Worm (Caenorhabditis elegans): Measurements from ENCODE around the gene raga-1.

The raga-1 gene

ce11 chrII:11345570-11346029, 44.4 kb downstream of the raga-1 start, which contains the start of gene nduf-11 (continued):
- no peak for TF ChIP-seq ztf-6 (GFP tag; IDR thresholded peaks at IDR 0.05)
- TF ChIP-seq K11D2.4 (GFP tag; IDR thresholded peaks at IDR 0.05): 0 out of 2 replicates have a peak, but pooled peaks have one; percentile 44
- peak; percentile 51; the same call in 1 of the 2 replicates for TF ChIP-seq madf-8 (GFP tag; conservative IDR thresholded peaks at IDR 0.05)
- no peak for TF ChIP-seq pha-4 (tag; optimal IDR thresholded peaks at IDR 0.05)
- no peak for TF ChIP-seq nfya-1 (tag; optimal IDR thresholded peaks at IDR 0.05; ENCODE audit: borderline replicate concordance, insufficient read depth)
- no peak for TF ChIP-seq F37B4.10 (GFP tag; IDR thresholded peaks at IDR 0.05)
- TF ChIP-seq D2030.7 (GFP tag; IDR thresholded peaks at IDR 0.05): 0 out of 2 replicates have a peak, but pooled peaks have one; percentile 23
- TF ChIP-seq lin-26 (GFP tag; IDR thresholded peaks at IDR 0.05): 0 out of 2 replicates have a peak, but pooled peaks have one; percentile 10
- TF ChIP-seq atf-7 (tag; optimal IDR thresholded peaks at IDR 0.05): no peak
- TF ChIP-seq attf-3 (GFP tag; conservative IDR thresholded peaks at IDR 0.05): 0 out of 2 replicates have a peak, but pooled peaks have one; percentile 43
- no peak for TF ChIP-seq ztf-22 (GFP tag; optimal IDR thresholded peaks at IDR 0.05)
- no peak for TF ChIP-seq ets-4 (GFP tag; optimal IDR thresholded peaks at IDR 0.05)
- TF ChIP-seq die-1 (tag; optimal IDR thresholded peaks at IDR 0.05): no peak
- TF ChIP-seq bed-1 (GFP tag; IDR thresholded peaks at IDR 0.05): no peak
- peak; percentile 24 for TF ChIP-seq B0035.1 (tag; optimal IDR thresholded peaks at IDR 0.05)
- TF ChIP-seq lag-1 (GFP tag; IDR thresholded peaks at IDR 0.05): no peak
- TF ChIP-seq C06A6.2 (GFP tag; conservative IDR thresholded peaks at IDR 0.05): peak; percentile 60; the same call in 1 of the 2 replicates
- TF ChIP-seq B0336.3 (GFP tag; IDR thresholded peaks at IDR 0.05): peak; percentile 85
- TF ChIP-seq madf-10 (tag; optimal IDR thresholded peaks at IDR 0.05): peak; percentile 30
- TF ChIP-seq Y53F4B.3 (GFP tag; IDR thresholded peaks at IDR 0.05): no peak
- peak; percentile 63 for TF ChIP-seq tbp1 (GFP tag; optimal IDR thresholded peaks at IDR 0.05)
- TF ChIP-seq dpl-1 (GFP tag; optimal IDR thresholded peaks at IDR 0.05): peak; percentile 85
- TF ChIP-seq repo-1 (tag; optimal IDR thresholded peaks at IDR 0.05): peak; percentile 60
- TF ChIP-seq lir-1 (GFP tag; conservative IDR thresholded peaks at IDR 0.05): 0 out of 2 replicates have a peak, but pooled peaks have one; percentile 46
- TF ChIP-seq B0019.2 (GFP tag; conservative IDR thresholded peaks at IDR 0.05): no peak
- TF ChIP-seq madf-6 (GFP tag; IDR thresholded peaks at IDR 0.05): peak; percentile 80
- TF ChIP-seq Y53G8AR.9 (GFP tag; conservative IDR thresholded peaks at IDR 0.05): peak; percentile 77
- peak; percentile 32 for TF ChIP-seq nhr-80 (tag; optimal IDR thresholded peaks at IDR 0.05)
- no peak for TF ChIP-seq tbx-9 (tag; optimal IDR thresholded peaks at IDR 0.05; ENCODE audit: borderline replicate concordance)
- TF ChIP-seq lin-35 (GFP tag; optimal IDR thresholded peaks at IDR 0.05): peak in 2 of 3 experiments; percentile 82 to 91
- no peak for TF ChIP-seq F10E7.11 (tag; optimal IDR thresholded peaks at IDR 0.05)
- TF ChIP-seq ceh-27 (GFP tag; optimal IDR thresholded peaks at IDR 0.05): peak; percentile 34
- TF ChIP-seq attf-6 (GFP tag; IDR thresholded peaks at IDR 0.05): 0 out of 2 replicates have a peak, but pooled peaks have one; percentile 44
- TF ChIP-seq zfh-2 (GFP tag; conservative IDR thresholded peaks at IDR 0.05): no peak
- no peak for TF ChIP-seq egrh-3 (GFP tag; IDR thresholded peaks at IDR 0.05)
- peak in 1 of 2 experiments; percentile 28 for TF ChIP-seq let-607 (tag; optimal IDR thresholded peaks at IDR 0.05)
- peak; percentile 43; the same call in 1 of the 2 replicates for TF ChIP-seq ceh-100 (GFP tag; IDR thresholded peaks at IDR 0.05)
- TF ChIP-seq Y79H2A.3 (GFP tag; conservative IDR thresholded peaks at IDR 0.05): no peak
- no peak for TF ChIP-seq sptf-2 (GFP tag; optimal IDR thresholded peaks at IDR 0.05)

All from whole organism, young adult.